Fruit fly (Drosophila melanogaster) whole organism, embryonic: Measurements from ENCODE around the gene AsnRS.

Experiments used
- Atf3 ChIP-seq: fragments of 200-800 bp; sonication (Bioruptor generic); optimal IDR thresholded peaks from 3 replicates; lab custom pipeline; 2016; ENCODE audit warnings: missing biosample characterization, missing genetic modification characterization
- Bdp1 ChIP-seq: fragments of 200-800 bp; sonication (Bioruptor generic); optimal IDR thresholded peaks from 3 replicates; lab custom pipeline; 2016; ENCODE audit warnings: missing biosample characterization, missing genetic modification characterization
- CG10654 ChIP-seq: fragments of 200-800 bp; sonication (Bioruptor generic); optimal IDR thresholded peaks from 2 replicates; lab custom pipeline; 2016; ENCODE audit warnings: missing biosample characterization, missing genetic modification characterization
- CG13296 ChIP-seq: fragments of 200-800 bp; sonication (Bioruptor generic); optimal IDR thresholded peaks from 3 replicates; lab custom pipeline; 2018; ENCODE audit warnings: missing biosample characterization, mild to moderate bottlenecking, missing genetic modification characterization
- CG13424 ChIP-seq: fragments of 200-800 bp; sonication (Bioruptor generic); optimal IDR thresholded peaks from 2 replicates; lab custom pipeline; 2019; ENCODE audit warnings: missing biosample characterization, mild to moderate bottlenecking, missing genetic modification characterization, moderate library complexity
- CG1529 ChIP-seq: fragments of 200-800 bp; sonication (Bioruptor generic); optimal IDR thresholded peaks from 3 replicates; lab custom pipeline; 2018; ENCODE audit warnings: missing biosample characterization, missing genetic modification characterization
- CG1603 ChIP-seq: fragments of 200-800 bp; sonication (Bioruptor generic); optimal IDR thresholded peaks from 2 replicates; lab custom pipeline; 2019; ENCODE audit warnings: missing biosample characterization, mild to moderate bottlenecking, missing genetic modification characterization, moderate library complexity
- CG16779 ChIP-seq: fragments of 200-800 bp; sonication (Bioruptor generic); IDR thresholded peaks from 2 replicates; pipeline ENCODE4 v1.3.6; 2022; ENCODE audit warnings: missing biosample characterization, missing genetic modification characterization
- CG17359 ChIP-seq: fragments of 200-800 bp; sonication (Bioruptor generic); optimal IDR thresholded peaks from 3 replicates; lab custom pipeline; 2018; ENCODE audit warnings: missing biosample characterization, mild to moderate bottlenecking, missing genetic modification characterization, moderate library complexity
- CG31224 ChIP-seq: fragments of 200-800 bp; sonication (Bioruptor generic); IDR thresholded peaks from 2 replicates; pipeline ENCODE4 v1.3.6; 2022; ENCODE audit warnings: missing biosample characterization, missing genetic modification characterization
- CG4424 ChIP-seq: fragments of 200-800 bp; sonication (Bioruptor generic); optimal IDR thresholded peaks from 3 replicates; lab custom pipeline; 2016; ENCODE audit warnings: missing biosample characterization, missing genetic modification characterization
- CG6683 ChIP-seq: fragments of 200-800 bp; sonication (Bioruptor generic); optimal IDR thresholded peaks from 2 replicates; lab custom pipeline; 2017; ENCODE audit warnings: missing biosample characterization, mild to moderate bottlenecking, missing genetic modification characterization, missing genetic modification reagents
- CG6813 ChIP-seq: fragments of 200-800 bp; sonication (Bioruptor generic); optimal IDR thresholded peaks from 2 replicates; lab custom pipeline; 2017; ENCODE audit warnings: missing biosample characterization, missing genetic modification characterization, mild to moderate bottlenecking, moderate library complexity, missing genetic modification reagents
- CG8290 ChIP-seq, 3 experiments: fragments of 200-800 bp; sonication (Bioruptor generic); optimal IDR thresholded peaks; 2 replicates each; lab custom pipeline; 2016 to 2019; ENCODE audit warnings: missing biosample characterization in 3 of 3, missing genetic modification characterization in 3 of 3, mild to moderate bottlenecking in 2 of 3, moderate library complexity in 1 of 3
- CG9932 ChIP-seq: fragments of 200-800 bp; sonication (Bioruptor generic); IDR thresholded peaks from 2 replicates; pipeline ENCODE4 v1.3.6; 2022; ENCODE audit warnings: missing biosample characterization, missing genetic modification characterization
- CoRest ChIP-seq: fragments of 200-800 bp; sonication (Bioruptor generic); optimal IDR thresholded peaks from 3 replicates; lab custom pipeline; 2018; ENCODE audit warnings: missing biosample characterization, mild to moderate bottlenecking, missing genetic modification characterization, moderate library complexity
- D19A ChIP-seq: fragments of 200-800 bp; optimal IDR thresholded peaks from 3 replicates; lab custom pipeline; 2019; ENCODE audit warnings: missing biosample characterization, mild to moderate bottlenecking, missing genetic modification characterization, moderate library complexity
- Hand ChIP-seq: fragments of 200-800 bp; sonication (Bioruptor generic); optimal IDR thresholded peaks from 2 replicates; lab custom pipeline; 2017; ENCODE audit warnings: mild to moderate bottlenecking, missing biosample characterization, missing genetic modification reagents, missing genetic modification characterization
- Hey ChIP-seq: fragments of 200-800 bp; sonication (Bioruptor generic); optimal IDR thresholded peaks from 3 replicates; lab custom pipeline; 2018; ENCODE audit warnings: missing biosample characterization, mild to moderate bottlenecking, missing genetic modification characterization
- Lim3 ChIP-seq: fragments of 200-800 bp; sonication (Bioruptor generic); IDR thresholded peaks from 2 replicates; pipeline ENCODE4 v1.3.6; 2022; ENCODE audit warnings: missing biosample characterization, missing genetic modification characterization
- MBD-R2 ChIP-seq: fragments of 200-800 bp; sonication (Bioruptor generic); IDR thresholded peaks from 2 replicates; pipeline ENCODE4 v1.3.6; 2022; ENCODE audit warnings: missing biosample characterization, missing genetic modification characterization
- NC2α ChIP-seq: fragments of 200-800 bp; sonication (Bioruptor generic); optimal IDR thresholded peaks from 2 replicates; lab custom pipeline; 2016; ENCODE audit warnings: missing biosample characterization, missing genetic modification characterization
- Pdp1 ChIP-seq, 2 experiments: fragments of 200-800 bp; sonication (Bioruptor generic); optimal IDR thresholded peaks; 3 replicates each; lab custom pipeline; 2016; ENCODE audit warnings: missing biosample characterization in 2 of 2, missing genetic modification characterization in 2 of 2, mild to moderate bottlenecking in 1 of 2, moderate library complexity in 1 of 2
- Rfx ChIP-seq: fragments of 200-800 bp; sonication (Bioruptor generic); IDR thresholded peaks from 2 replicates; pipeline ENCODE4 v1.3.6; 2022; ENCODE audit warnings: missing biosample characterization, missing genetic modification characterization
- Six4 ChIP-seq: fragments of 200-800 bp; sonication (Bioruptor generic); optimal IDR thresholded peaks from 2 replicates; lab custom pipeline; 2016; ENCODE audit warnings: missing biosample characterization, missing genetic modification characterization
- TFAM ChIP-seq: fragments of 200-800 bp; sonication (Bioruptor generic); optimal IDR thresholded peaks from 2 replicates; lab custom pipeline; 2017; ENCODE audit warnings: missing biosample characterization, missing genetic modification characterization, inconsistent platforms
- ap ChIP-seq: fragments of 200-800 bp; sonication (Bioruptor generic); IDR thresholded peaks from 2 replicates; pipeline ENCODE4 v1.3.6; 2022; ENCODE audit warnings: missing biosample characterization, missing genetic modification characterization
- bbx ChIP-seq: fragments of 200-800 bp; sonication (Bioruptor generic); IDR thresholded peaks from 2 replicates; pipeline ENCODE4 v1.3.6; 2022; ENCODE audit warnings: missing biosample characterization, missing genetic modification characterization; ENCODE audit not compliant: partially characterized antibody
- btn ChIP-seq: fragments of 200-800 bp; sonication (Bioruptor generic); optimal IDR thresholded peaks from 2 replicates; lab custom pipeline; 2016; ENCODE audit warnings: missing biosample characterization, missing genetic modification characterization
- caup ChIP-seq: fragments of 200-800 bp; sonication (Bioruptor generic); optimal IDR thresholded peaks from 3 replicates; lab custom pipeline; 2017; ENCODE audit warnings: missing biosample characterization, mild to moderate bottlenecking, missing genetic modification characterization, moderate library complexity; ENCODE audit not compliant: severe bottlenecking
- dm ChIP-seq: fragments of 200-800 bp; sonication (Bioruptor generic); optimal IDR thresholded peaks from 3 replicates; lab custom pipeline; 2016; ENCODE audit warnings: missing biosample characterization, missing genetic modification characterization
- esg ChIP-seq: fragments of 200-800 bp; sonication (Bioruptor generic); conservative IDR thresholded peaks from 2 replicates; pipeline ENCODE4 v1.3.6; 2022; ENCODE audit warnings: missing biosample characterization, missing genetic modification characterization
- fd3F ChIP-seq: fragments of 200-800 bp; sonication (Bioruptor generic); optimal IDR thresholded peaks from 2 replicates; lab custom pipeline; 2018; ENCODE audit warnings: missing biosample characterization, mild to moderate bottlenecking, missing genetic modification characterization, moderate library complexity
- hb ChIP-seq: fragments of 200-800 bp; sonication (Bioruptor generic); IDR thresholded peaks from 3 replicates; pipeline ENCODE4 v1.3.6; 2022; ENCODE audit warnings: missing biosample characterization, missing genetic modification characterization; ENCODE audit not compliant: partially characterized antibody
- hbn ChIP-seq: fragments of 200-800 bp; sonication (Bioruptor generic); IDR thresholded peaks from 2 replicates; pipeline ENCODE4 v1.3.6; 2022; ENCODE audit warnings: missing biosample characterization, missing genetic modification characterization; ENCODE audit not compliant: partially characterized antibody
- nom ChIP-seq: fragments of 200-800 bp; sonication (Bioruptor generic); optimal IDR thresholded peaks from 2 replicates; lab custom pipeline; 2017; ENCODE audit warnings: missing biosample characterization, missing genetic modification characterization, mild to moderate bottlenecking, moderate library complexity, missing genetic modification reagents
- row ChIP-seq: fragments of 200-800 bp; sonication (Bioruptor generic); IDR thresholded peaks from 3 replicates; pipeline ENCODE4 v1.3.6; 2022; ENCODE audit warnings: missing biosample characterization, missing genetic modification characterization
- run ChIP-seq: fragments of 200-800 bp; sonication (Bioruptor generic); optimal IDR thresholded peaks from 3 replicates; lab custom pipeline; 2018; ENCODE audit warnings: missing biosample characterization, mild to moderate bottlenecking, missing genetic modification characterization
- sd ChIP-seq: fragments of 200-800 bp; sonication (Bioruptor generic); optimal IDR thresholded peaks from 3 replicates; lab custom pipeline; 2018; ENCODE audit warnings: missing biosample characterization, mild to moderate bottlenecking, missing genetic modification characterization, moderate library complexity
- shn ChIP-seq: fragments of 200-800 bp; sonication (Bioruptor generic); optimal IDR thresholded peaks from 3 replicates; lab custom pipeline; 2016; ENCODE audit warnings: missing biosample characterization, missing genetic modification characterization
- sug ChIP-seq: fragments of 200-800 bp; optimal IDR thresholded peaks from 2 replicates; lab custom pipeline; 2019; ENCODE audit warnings: missing biosample characterization, mild to moderate bottlenecking, missing genetic modification characterization, moderate library complexity
- tin ChIP-seq: fragments of 200-800 bp; sonication (Bioruptor generic); optimal IDR thresholded peaks from 3 replicates; lab custom pipeline; 2016; ENCODE audit warnings: missing biosample characterization, missing genetic modification characterization
- tx ChIP-seq: fragments of 200-800 bp; sonication (Bioruptor generic); optimal IDR thresholded peaks from 2 replicates; lab custom pipeline; 2016; ENCODE audit warnings: missing biosample characterization, missing genetic modification characterization
- unc-4 ChIP-seq: fragments of 200-800 bp; sonication (Bioruptor generic); IDR thresholded peaks from 2 replicates; pipeline ENCODE4 v1.3.6; 2022; ENCODE audit warnings: missing biosample characterization, missing genetic modification characterization; ENCODE audit not compliant: partially characterized antibody
- vnd ChIP-seq: fragments of 200-800 bp; sonication (Bioruptor generic); IDR thresholded peaks from 3 replicates; pipeline ENCODE4 v1.3.6; 2022; ENCODE audit warnings: missing biosample characterization, missing genetic modification characterization; ENCODE audit not compliant: partially characterized antibody
- zen2 ChIP-seq: fragments of 200-800 bp; sonication (Bioruptor generic); IDR thresholded peaks from 3 replicates; pipeline ENCODE4 v1.3.6; 2022; ENCODE audit warnings: missing biosample characterization, missing genetic modification characterization; ENCODE audit not compliant: partially characterized antibody
- zfh2 ChIP-seq: fragments of 200-800 bp; sonication (Bioruptor generic); optimal IDR thresholded peaks from 2 replicates; lab custom pipeline; 2016; ENCODE audit warnings: missing biosample characterization, missing genetic modification characterization

The AsnRS gene

DNA sequence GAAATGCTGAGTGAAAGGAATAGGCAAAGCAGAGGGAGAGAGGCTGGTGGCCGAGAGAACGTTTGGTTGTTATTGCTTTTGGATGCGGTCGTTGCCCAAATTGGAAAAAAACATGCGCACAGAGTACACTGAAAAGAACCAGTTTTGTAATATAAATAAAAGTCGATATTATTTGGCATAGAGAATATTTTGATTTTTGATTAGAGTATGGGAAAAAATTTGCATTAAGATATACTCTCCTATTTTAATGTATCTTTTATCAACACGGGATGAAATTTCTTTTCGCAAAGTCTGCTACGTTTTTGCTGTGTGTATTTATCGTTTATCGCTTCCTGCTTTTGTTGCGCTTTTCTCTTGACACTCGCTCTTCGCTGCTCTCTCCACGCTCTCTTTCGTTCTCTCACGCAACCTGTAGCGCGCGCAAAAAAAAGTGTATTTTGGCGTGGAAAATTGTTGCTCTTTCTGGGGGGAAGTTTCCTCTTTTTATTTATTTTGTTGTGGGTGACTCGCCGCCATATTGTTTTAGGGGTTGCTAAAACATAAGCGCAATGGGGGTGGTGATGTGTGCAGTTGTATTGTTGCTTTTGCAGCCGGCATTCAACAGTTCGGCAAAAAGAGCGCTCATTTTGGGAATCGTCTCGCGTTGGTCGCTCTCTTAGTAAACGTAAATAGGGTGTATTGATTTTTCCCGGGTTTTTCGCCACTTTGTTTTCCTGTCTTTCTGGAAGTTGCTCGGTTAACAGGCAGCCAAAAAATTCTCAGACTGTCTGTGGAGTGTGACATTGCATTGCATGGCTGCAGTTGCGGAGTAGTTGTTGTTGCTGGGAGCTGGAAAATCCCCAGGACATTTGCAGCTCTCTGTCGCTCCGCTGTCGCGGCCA is 33.4 kb upstream of the AsnRS start (continued):
- peak; percentile 88 for TF ChIP-seq tx (GFP tag; lab: Kevin White, UChicago)
- peak; percentile 97 for TF ChIP-seq CG13424 (tag; lab: Kevin White, UChicago)
- no peak for TF ChIP-seq hb (GFP tag; lab: Robert Waterston, UW)
- TF ChIP-seq nom (GFP tag; lab: Kevin White, UChicago), result peak; percentile 79
- TF ChIP-seq Hand (GFP tag; lab: Kevin White, UChicago), result peak; percentile 96
- peak; percentile 98 for TF ChIP-seq CG6813
- TF ChIP-seq TFAM (GFP tag; lab: Kevin White, UChicago), result peak; percentile 90
- TF ChIP-seq dm (GFP tag; lab: Kevin White, UChicago), result peak; percentile 87
- peak; percentile 78; the same call in 1 of the 2 replicates for TF ChIP-seq MBD-R2 (GFP tag; lab: Robert Waterston, UW)
- TF ChIP-seq caup (GFP tag; lab: Kevin White, UChicago), result peak; percentile 95
- TF ChIP-seq CG17359 (tag; lab: Kevin White, UChicago), result peak; percentile 99
- peak; percentile 92 for TF ChIP-seq D19A (tag; lab: Kevin White, UChicago)
- TF ChIP-seq CG13296 (GFP tag; lab: Kevin White, UChicago), result peak; percentile 95
- TF ChIP-seq bbx, result 0 out of 2 replicates have a peak, but pooled peaks have one; percentile 8
- peak; percentile 95 for TF ChIP-seq CG31224 (GFP tag; lab: Robert Waterston, UW)
- peak; percentile 95 for TF ChIP-seq CG16779
- peak; percentile 95 for TF ChIP-seq CG1529 (GFP tag; lab: Kevin White, UChicago)
- peak; percentile 93 for TF ChIP-seq NC2α (GFP tag; lab: Kevin White, UChicago)
- TF ChIP-seq shn (GFP tag; lab: Kevin White, UChicago), result peak; percentile 82
- TF ChIP-seq sug, result peak; percentile 88
- TF ChIP-seq esg, result peak; percentile 97
- peak; percentile 75 for TF ChIP-seq Hey (tag; lab: Kevin White, UChicago)
- peak; percentile 82 for TF ChIP-seq Bdp1 (GFP tag; lab: Kevin White, UChicago)
- TF ChIP-seq Six4 (GFP tag; lab: Kevin White, UChicago), result peak; percentile 97
- TF ChIP-seq btn, result peak; percentile 93
- peak; percentile 98 for TF ChIP-seq CG4424 (GFP tag; lab: Kevin White, UChicago)
- TF ChIP-seq CG9932 (GFP tag; lab: Robert Waterston, UW), result peak; percentile 94
- no peak for TF ChIP-seq hbn (GFP tag; lab: Robert Waterston, UW)
- 0 out of 2 replicates have a peak, but pooled peaks have one; percentile 13 for TF ChIP-seq unc-4 (GFP tag; lab: Robert Waterston, UW)
- TF ChIP-seq row, result peak; percentile 98
- TF ChIP-seq Rfx, result peak; percentile 97
- peak; percentile 94 for TF ChIP-seq CG1603 (tag; lab: Kevin White, UChicago)
- peak; percentile 96 for TF ChIP-seq CoRest (tag; lab: Kevin White, UChicago)
- TF ChIP-seq CG6683 (GFP tag; lab: Kevin White, UChicago), result peak; percentile 93
- no peak for TF ChIP-seq zen2
- TF ChIP-seq sd (tag; lab: Kevin White, UChicago), result peak; percentile 76
- TF ChIP-seq ap (GFP tag; lab: Robert Waterston, UW), result peak; percentile 95
- peak; percentile 94 to 97 for TF ChIP-seq Pdp1 (GFP tag; optimal IDR thresholded peaks at IDR 0.05; lab: Kevin White, UChicago)
- TF ChIP-seq Atf3 (GFP tag; lab: Kevin White, UChicago), result peak; percentile 89
- TF ChIP-seq fd3F (GFP tag; lab: Kevin White, UChicago), result peak; percentile 89
- peak; percentile 79 for TF ChIP-seq zfh2 (GFP tag; lab: Kevin White, UChicago)
- peak; percentile 91 for TF ChIP-seq Lim3 (GFP tag; lab: Robert Waterston, UW)
- TF ChIP-seq run, result peak; percentile 95
- TF ChIP-seq vnd (GFP tag; lab: Robert Waterston, UW), result no peak
- peak; percentile 95 for TF ChIP-seq CG8290 (GFP tag; optimal IDR thresholded peaks at IDR 0.05; lab: Kevin White, UChicago)
- TF ChIP-seq CG8290 (tag; optimal IDR thresholded peaks at IDR 0.05; lab: Kevin White, UChicago), result peak; percentile 70 to 83
- TF ChIP-seq CG10654 (GFP tag; lab: Kevin White, UChicago), result peak; percentile 97
- TF ChIP-seq tin (GFP tag; lab: Kevin White, UChicago), result peak; percentile 97
